Fruit fly (Drosophila melanogaster) whole organism, embryonic: Measurements from ENCODE around the gene CG32354.

Source experiments
- Bgb ChIP-seq: fragments of 200-800 bp; sonication (Bioruptor generic); IDR thresholded peaks from 2 replicates; pipeline ENCODE4 v1.3.6; 2022; ENCODE audit warnings: missing biosample characterization, missing genetic modification characterization; ENCODE audit not compliant: partially characterized antibody
- BtbVII ChIP-seq: fragments of 200-800 bp; sonication (Bioruptor generic); optimal IDR thresholded peaks from 3 replicates; lab custom pipeline; 2017; ENCODE audit warnings: missing biosample characterization, mild to moderate bottlenecking, missing genetic modification characterization
- CG10209 ChIP-seq: fragments of 200-800 bp; sonication (Bioruptor generic); optimal IDR thresholded peaks from 3 replicates; lab custom pipeline; 2017; ENCODE audit warnings: missing biosample characterization, mild to moderate bottlenecking, missing genetic modification characterization, missing genetic modification reagents
- CG10431 ChIP-seq: fragments of 200-800 bp; sonication (Bioruptor generic); optimal IDR thresholded peaks from 3 replicates; lab custom pipeline; 2018; ENCODE audit warnings: missing biosample characterization, mild to moderate bottlenecking, missing genetic modification characterization
- CG11093 ChIP-seq: fragments of 200-800 bp; sonication (Bioruptor generic); IDR thresholded peaks from 3 replicates; pipeline ENCODE4 v1.3.6; 2022; ENCODE audit warnings: missing biosample characterization, missing genetic modification characterization
- CG13424 ChIP-seq: fragments of 200-800 bp; sonication (Bioruptor generic); optimal IDR thresholded peaks from 2 replicates; lab custom pipeline; 2019; ENCODE audit warnings: missing biosample characterization, mild to moderate bottlenecking, missing genetic modification characterization, moderate library complexity
- CG13894 ChIP-seq: fragments of 200-800 bp; sonication (Bioruptor generic); optimal IDR thresholded peaks from 3 replicates; lab custom pipeline; 2018; ENCODE audit warnings: missing biosample characterization, mild to moderate bottlenecking, missing genetic modification characterization, moderate library complexity
- CG14667 ChIP-seq: fragments of 200-800 bp; sonication (Bioruptor generic); IDR thresholded peaks from 2 replicates; pipeline ENCODE4 v1.3.6; 2022; ENCODE audit warnings: missing biosample characterization, missing genetic modification characterization
- CG1603 ChIP-seq: fragments of 200-800 bp; sonication (Bioruptor generic); optimal IDR thresholded peaks from 2 replicates; lab custom pipeline; 2019; ENCODE audit warnings: missing biosample characterization, mild to moderate bottlenecking, missing genetic modification characterization, moderate library complexity
- CG17829 ChIP-seq: fragments of 200-800 bp; optimal IDR thresholded peaks from 2 replicates; lab custom pipeline; 2019; ENCODE audit warnings: missing biosample characterization, mild to moderate bottlenecking, missing genetic modification characterization, moderate library complexity
- CG17912 ChIP-seq: fragments of 200-800 bp; sonication (Bioruptor generic); optimal IDR thresholded peaks from 2 replicates; lab custom pipeline; 2018; ENCODE audit warnings: missing biosample characterization, mild to moderate bottlenecking, missing genetic modification characterization
- CG31224 ChIP-seq: fragments of 200-800 bp; sonication (Bioruptor generic); IDR thresholded peaks from 2 replicates; pipeline ENCODE4 v1.3.6; 2022; ENCODE audit warnings: missing biosample characterization, missing genetic modification characterization
- CG4282 ChIP-seq: fragments of 200-800 bp; sonication (Bioruptor generic); optimal IDR thresholded peaks from 2 replicates; lab custom pipeline; 2016; ENCODE audit warnings: missing biosample characterization, missing genetic modification characterization
- CG4328 ChIP-seq: fragments of 200-800 bp; sonication (Bioruptor generic); optimal IDR thresholded peaks from 3 replicates; lab custom pipeline; 2017; ENCODE audit warnings: missing biosample characterization, missing genetic modification reagents, missing genetic modification characterization
- CG4820 ChIP-seq: fragments of 200-800 bp; sonication (Bioruptor generic); optimal IDR thresholded peaks from 3 replicates; lab custom pipeline; 2016; ENCODE audit warnings: missing biosample characterization, missing genetic modification characterization
- CG7357 ChIP-seq: fragments of 200-800 bp; sonication (Bioruptor generic); IDR thresholded peaks from 3 replicates; pipeline ENCODE4 v1.3.6; 2022; ENCODE audit warnings: missing biosample characterization, missing genetic modification characterization
- CG8290 ChIP-seq, 3 experiments: fragments of 200-800 bp; sonication (Bioruptor generic); optimal IDR thresholded peaks; 2 replicates each; lab custom pipeline; 2016 to 2019; ENCODE audit warnings: missing biosample characterization in 3 of 3, missing genetic modification characterization in 3 of 3, mild to moderate bottlenecking in 2 of 3, moderate library complexity in 1 of 3
- CG9797 ChIP-seq: fragments of 200-800 bp; sonication (Bioruptor generic); optimal IDR thresholded peaks from 3 replicates; lab custom pipeline; 2018; ENCODE audit warnings: missing biosample characterization, mild to moderate bottlenecking, missing genetic modification characterization
- D19B ChIP-seq: fragments of 200-800 bp; sonication (Bioruptor generic); optimal IDR thresholded peaks from 2 replicates; lab custom pipeline; 2017; ENCODE audit warnings: missing biosample characterization, mild to moderate bottlenecking, missing genetic modification characterization
- Dref ChIP-seq: fragments of 200-800 bp; sonication (Bioruptor generic); IDR thresholded peaks from 2 replicates; pipeline ENCODE4 v1.3.6; 2022; ENCODE audit warnings: missing biosample characterization, missing genetic modification characterization
- H15 ChIP-seq: fragments of 200-800 bp; sonication (Bioruptor generic); IDR thresholded peaks from 3 replicates; pipeline ENCODE4 v1.3.6; 2022; ENCODE audit warnings: missing biosample characterization, missing genetic modification characterization
- Hey ChIP-seq: fragments of 200-800 bp; sonication (Bioruptor generic); optimal IDR thresholded peaks from 3 replicates; lab custom pipeline; 2018; ENCODE audit warnings: missing biosample characterization, mild to moderate bottlenecking, missing genetic modification characterization
- Hmr ChIP-seq: fragments of 200-800 bp; sonication (Bioruptor generic); optimal IDR thresholded peaks from 3 replicates; lab custom pipeline; 2017; ENCODE audit warnings: mild to moderate bottlenecking, missing biosample characterization, missing genetic modification reagents, missing genetic modification characterization
- Lhr ChIP-seq: fragments of 200-800 bp; sonication (Bioruptor generic); optimal IDR thresholded peaks from 3 replicates; lab custom pipeline; 2017; ENCODE audit warnings: mild to moderate bottlenecking, missing biosample characterization, missing genetic modification reagents, missing genetic modification characterization
- Lpt ChIP-seq: fragments of >200 bp; optimal IDR thresholded peaks from 2 replicates; lab custom pipeline; 2018; ENCODE audit warnings: missing biosample characterization, missing genetic modification characterization
- Max ChIP-seq: fragments of 200-800 bp; sonication (Bioruptor generic); optimal IDR thresholded peaks from 2 replicates; lab custom pipeline; 2016; ENCODE audit warnings: missing biosample characterization, mild to moderate bottlenecking, missing genetic modification characterization
- Myb ChIP-seq: fragments of 200-800 bp; sonication (Bioruptor generic); optimal IDR thresholded peaks from 2 replicates; lab custom pipeline; 2016; ENCODE audit warnings: missing biosample characterization, missing genetic modification characterization
- Nf-YB ChIP-seq: fragments of 200-800 bp; sonication (Bioruptor generic); optimal IDR thresholded peaks from 3 replicates; lab custom pipeline; 2019; ENCODE audit warnings: missing biosample characterization, mild to moderate bottlenecking, missing genetic modification characterization, moderate library complexity
- Oaz ChIP-seq: fragments of 200-800 bp; sonication (Bioruptor generic); IDR thresholded peaks from 2 replicates; pipeline ENCODE4 v1.3.6; 2022; ENCODE audit warnings: missing biosample characterization, missing genetic modification characterization
- Sry-δ ChIP-seq: fragments of 200-800 bp; sonication (Bioruptor generic); optimal IDR thresholded peaks from 2 replicates; lab custom pipeline; 2016; ENCODE audit warnings: missing biosample characterization, missing genetic modification characterization
- ap ChIP-seq: fragments of 200-800 bp; sonication (Bioruptor generic); IDR thresholded peaks from 2 replicates; pipeline ENCODE4 v1.3.6; 2022; ENCODE audit warnings: missing biosample characterization, missing genetic modification characterization
- cad ChIP-seq: fragments of >200 bp; optimal IDR thresholded peaks from 2 replicates; lab custom pipeline; 2017; ENCODE audit warnings: missing biosample characterization, missing genetic modification characterization
- dan ChIP-seq: fragments of 200-800 bp; sonication (Bioruptor generic); IDR thresholded peaks from 2 replicates; pipeline ENCODE4 v1.3.6; 2022; ENCODE audit warnings: missing biosample characterization, missing genetic modification characterization
- disco-r ChIP-seq: fragments of 200-800 bp; sonication (Bioruptor generic); optimal IDR thresholded peaks from 2 replicates; lab custom pipeline; 2016; ENCODE audit warnings: missing biosample characterization, missing genetic modification characterization
- ems ChIP-seq: fragments of 200-800 bp; sonication (Bioruptor generic); optimal IDR thresholded peaks from 3 replicates; lab custom pipeline; 2016; ENCODE audit warnings: missing biosample characterization, missing genetic modification characterization
- fd102C ChIP-seq: fragments of 200-800 bp; sonication (Bioruptor generic); optimal IDR thresholded peaks from 2 replicates; lab custom pipeline; 2018; ENCODE audit warnings: missing biosample characterization, mild to moderate bottlenecking, missing genetic modification characterization, moderate library complexity
- fd3F ChIP-seq: fragments of 200-800 bp; sonication (Bioruptor generic); optimal IDR thresholded peaks from 2 replicates; lab custom pipeline; 2018; ENCODE audit warnings: missing biosample characterization, mild to moderate bottlenecking, missing genetic modification characterization, moderate library complexity
- ftz-f1 ChIP-seq: fragments of 200-800 bp; sonication (Bioruptor generic); optimal IDR thresholded peaks from 2 replicates; lab custom pipeline; 2016; ENCODE audit warnings: missing biosample characterization, missing genetic modification characterization
- kni ChIP-seq: fragments of 200-800 bp; sonication (Bioruptor generic); optimal IDR thresholded peaks from 3 replicates; lab custom pipeline; 2017; ENCODE audit warnings: mild to moderate bottlenecking, missing biosample characterization, missing genetic modification reagents, missing genetic modification characterization
- nerfin-2 ChIP-seq: fragments of 200-800 bp; sonication (Bioruptor generic); IDR thresholded peaks from 2 replicates; pipeline ENCODE4 v1.3.6; 2022; ENCODE audit warnings: missing biosample characterization, missing genetic modification characterization; ENCODE audit not compliant: partially characterized antibody
- pzg ChIP-seq: fragments of 200-800 bp; sonication (Bioruptor generic); optimal IDR thresholded peaks from 3 replicates; lab custom pipeline; 2018; ENCODE audit warnings: missing biosample characterization, mild to moderate bottlenecking, missing genetic modification characterization, moderate library complexity
- row ChIP-seq: fragments of 200-800 bp; sonication (Bioruptor generic); IDR thresholded peaks from 3 replicates; pipeline ENCODE4 v1.3.6; 2022; ENCODE audit warnings: missing biosample characterization, missing genetic modification characterization
- sna ChIP-seq: fragments of 200-800 bp; sonication (Bioruptor generic); IDR thresholded peaks from 2 replicates; pipeline ENCODE4 v1.3.6; 2022; ENCODE audit warnings: missing biosample characterization, missing genetic modification characterization; ENCODE audit not compliant: partially characterized antibody
- tna ChIP-seq: fragments of 200-800 bp; sonication (Bioruptor generic); IDR thresholded peaks from 2 replicates; pipeline ENCODE4 v1.3.6; 2022; ENCODE audit warnings: missing biosample characterization, missing genetic modification characterization; ENCODE audit not compliant: partially characterized antibody
- vfl ChIP-seq: fragments of 200-800 bp; sonication (Bioruptor generic); optimal IDR thresholded peaks from 2 replicates; lab custom pipeline; 2016; ENCODE audit warnings: missing biosample characterization, missing genetic modification characterization
- vvl ChIP-seq: fragments of 200-800 bp; sonication (Bioruptor generic); IDR thresholded peaks from 2 replicates; pipeline ENCODE4 v1.3.6; 2022; ENCODE audit warnings: missing biosample characterization, missing genetic modification characterization
- wor ChIP-seq: fragments of 200-800 bp; sonication (Bioruptor generic); IDR thresholded peaks from 2 replicates; pipeline ENCODE4 v1.3.6; 2022; ENCODE audit warnings: missing biosample characterization, missing genetic modification characterization
- zen2 ChIP-seq: fragments of 200-800 bp; sonication (Bioruptor generic); IDR thresholded peaks from 3 replicates; pipeline ENCODE4 v1.3.6; 2022; ENCODE audit warnings: missing biosample characterization, missing genetic modification characterization; ENCODE audit not compliant: partially characterized antibody
- zfh1 ChIP-seq: fragments of 200-800 bp; sonication (Bioruptor generic); IDR thresholded peaks from 3 replicates; pipeline ENCODE4 v1.3.6; 2022; ENCODE audit warnings: missing biosample characterization, missing genetic modification characterization

The CG32354 gene

dm6 chr3L:8446050-8446781, 24.2 kb upstream of the CG32354 start (continued):
- peak; percentile 30 for TF ChIP-seq Myb
- TF ChIP-seq CG11093 (GFP tag; lab: Robert Waterston, UW) = no peak
- TF ChIP-seq row (GFP tag; lab: Robert Waterston, UW) = peak; percentile 61
- no peak for TF ChIP-seq CG17912 (GFP tag; lab: Kevin White, UChicago)
- no peak for TF ChIP-seq CG7357 (GFP tag; lab: Robert Waterston, UW)
- TF ChIP-seq CG10431 (GFP tag; lab: Kevin White, UChicago) = no peak
- no peak for TF ChIP-seq vfl (GFP tag; lab: Kevin White, UChicago)
- peak; percentile 31 for TF ChIP-seq fd3F
- TF ChIP-seq Hmr (GFP tag; lab: Kevin White, UChicago) = peak; percentile 57
- no peak for TF ChIP-seq kni (GFP tag; lab: Kevin White, UChicago)
- TF ChIP-seq D19B = peak; percentile 57
- TF ChIP-seq CG13424 (tag; lab: Kevin White, UChicago) = peak; percentile 59
- no peak for TF ChIP-seq wor (GFP tag; lab: Robert Waterston, UW)
- TF ChIP-seq zfh1 (GFP tag; lab: Robert Waterston, UW) = no peak
- TF ChIP-seq Lhr (GFP tag; lab: Kevin White, UChicago) = no peak
- TF ChIP-seq zen2 (GFP tag; lab: Robert Waterston, UW) = no peak
- TF ChIP-seq CG4282 (GFP tag; lab: Kevin White, UChicago) = no peak
- TF ChIP-seq CG4328 (GFP tag; lab: Kevin White, UChicago) = peak; percentile 48
- TF ChIP-seq tna (GFP tag; lab: Robert Waterston, UW) = no peak
- peak; percentile 32 for TF ChIP-seq CG13894 (tag; lab: Kevin White, UChicago)
- no peak for TF ChIP-seq CG17829 (tag; lab: Kevin White, UChicago)
- TF ChIP-seq Max (GFP tag; lab: Kevin White, UChicago) = no peak
- no peak for TF ChIP-seq CG8290 (GFP tag; optimal IDR thresholded peaks at IDR 0.05; lab: Kevin White, UChicago)
- TF ChIP-seq CG8290 (tag; optimal IDR thresholded peaks at IDR 0.05; lab: Kevin White, UChicago) = peak in 1 of 2 experiments; percentile 70
- peak; percentile 3 for TF ChIP-seq CG4820
- no peak for TF ChIP-seq CG9797 (GFP tag; lab: Kevin White, UChicago)
- no peak for TF ChIP-seq nerfin-2 (GFP tag; lab: Robert Waterston, UW)
- TF ChIP-seq Hey = no peak
- TF ChIP-seq CG31224 (GFP tag; lab: Robert Waterston, UW) = peak; percentile 32; the same call in 1 of the 2 replicates
- no peak for TF ChIP-seq sna (GFP tag; lab: Robert Waterston, UW)
- no peak for TF ChIP-seq CG14667 (GFP tag; lab: Robert Waterston, UW)
- no peak for TF ChIP-seq H15 (GFP tag; lab: Robert Waterston, UW)
- TF ChIP-seq CG10209 = peak; percentile 19
- no peak for TF ChIP-seq Bgb (GFP tag; lab: Robert Waterston, UW)
- TF ChIP-seq Nf-YB (GFP tag; lab: Kevin White, UChicago) = no peak
- no peak for TF ChIP-seq Lpt (GFP tag; lab: Kevin White, UChicago)
- no peak for TF ChIP-seq dan (GFP tag; lab: Robert Waterston, UW)
- peak; percentile 16 for TF ChIP-seq Sry-δ
- TF ChIP-seq pzg (GFP tag; lab: Kevin White, UChicago) = no peak
- TF ChIP-seq ems (GFP tag; lab: Kevin White, UChicago) = peak; percentile 34
- TF ChIP-seq BtbVII = peak; percentile 31
- no peak for TF ChIP-seq ap (GFP tag; lab: Robert Waterston, UW)
- TF ChIP-seq ftz-f1 (GFP tag; lab: Kevin White, UChicago) = no peak
- no peak; the same call in 1 of the 2 replicates for TF ChIP-seq vvl (GFP tag; lab: Robert Waterston, UW)
- TF ChIP-seq Dref (GFP tag; lab: Robert Waterston, UW) = no peak
- no peak for TF ChIP-seq Oaz
- no peak for TF ChIP-seq fd102C (GFP tag; lab: Kevin White, UChicago)
- no peak for TF ChIP-seq disco-r (GFP tag; lab: Kevin White, UChicago)
- peak; percentile 37 for TF ChIP-seq CG1603 (tag; lab: Kevin White, UChicago)
- no peak for TF ChIP-seq cad (GFP tag; lab: Kevin White, UChicago)
